Fruit fly (Drosophila melanogaster): ENCODE data around the gene zfh1.
A peak's percentile ranks its signal among the peaks of the same experiment; 100 is the strongest.

The zfh1 gene

dm6 chr3R:30725787-30726186 lies 39.9 kb upstream of the zfh1 start, which contains the start of gene eIF4H2:
TSS of gene eIF4H2 (plus strand) at chr3R:30726087.
- TF ChIP-seq tai (GFP tag; optimal IDR thresholded peaks at IDR 0.05): no peak
- no peak for TF ChIP-seq N (GFP tag; optimal IDR thresholded peaks at IDR 0.05)
- no peak for TF ChIP-seq Vsx2 (GFP tag; optimal IDR thresholded peaks at IDR 0.05; ENCODE audit: partially characterized antibody)
- TF ChIP-seq Hr78 (GFP tag; optimal IDR thresholded peaks at IDR 0.05): no peak
- TF ChIP-seq dl (GFP tag; optimal IDR thresholded peaks at IDR 0.05; ENCODE audit: insufficient read depth in 1 of 2, partially characterized antibody in 2 of 2): no peak
- no peak for TF ChIP-seq CG9705 (GFP tag; optimal IDR thresholded peaks at IDR 0.05)
- no peak for TF ChIP-seq Dif (GFP tag; optimal IDR thresholded peaks at IDR 0.05; ENCODE audit: partially characterized antibody)
- TF ChIP-seq Hr83 (GFP tag; optimal IDR thresholded peaks at IDR 0.05; ENCODE audit: poor library complexity, severe bottlenecking): no peak
- TF ChIP-seq dsf (GFP tag; optimal IDR thresholded peaks at IDR 0.05; ENCODE audit: borderline replicate concordance): no peak
- no peak for TF ChIP-seq brk (GFP tag; optimal IDR thresholded peaks at IDR 0.05)
- TF ChIP-seq jim (GFP tag; optimal IDR thresholded peaks at IDR 0.05): no peak
- no peak for TF ChIP-seq rgr (GFP tag; optimal IDR thresholded peaks at IDR 0.05)
- no peak for TF ChIP-seq Jra (GFP tag; optimal IDR thresholded peaks at IDR 0.05)
- no peak for TF ChIP-seq fru (GFP tag; optimal IDR thresholded peaks at IDR 0.05)

DNA sequence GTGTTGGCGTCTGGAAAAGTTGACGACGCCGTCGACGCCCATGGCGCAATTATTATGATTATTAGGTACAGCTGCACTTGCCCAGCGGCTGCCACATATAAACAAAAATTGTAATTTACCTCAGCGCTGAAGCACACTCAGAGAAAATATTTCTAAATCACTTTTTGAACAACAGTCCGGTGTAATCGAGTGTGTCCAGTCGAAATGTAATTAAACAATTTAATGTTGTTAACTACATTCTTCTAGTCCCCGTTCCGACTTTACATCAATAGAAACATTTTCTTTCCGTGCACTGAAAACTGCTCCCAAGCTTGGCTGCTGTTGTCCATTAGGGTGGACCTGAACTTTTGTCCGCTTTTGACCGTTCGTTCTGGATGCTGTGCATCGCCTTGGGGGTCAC lies 36.7 kb upstream of the zfh1 start:
- TF ChIP-seq foxo (GFP tag; optimal IDR thresholded peaks at IDR 0.05) (peak in 1 of 2 experiments; percentile 2), fru (GFP tag; optimal IDR thresholded peaks at IDR 0.05) (no peak), dmrt93B (GFP tag; optimal IDR thresholded peaks at IDR 0.05) (no peak)

- TF ChIP-seq sage (GFP tag; optimal IDR thresholded peaks at IDR 0.05) (no peak), Vsx2 (GFP tag; optimal IDR thresholded peaks at IDR 0.05; ENCODE audit: partially characterized antibody) (no peak), Dfd (GFP tag; optimal IDR thresholded peaks at IDR 0.05) (no peak)
Observed at dm6 chr3R:30731065-30731464, 34.7 kb upstream of the zfh1 start, which contains the start of gene CG11313. TSS of gene CG11313 (minus strand) at chr3R:30731165.

DNA sequence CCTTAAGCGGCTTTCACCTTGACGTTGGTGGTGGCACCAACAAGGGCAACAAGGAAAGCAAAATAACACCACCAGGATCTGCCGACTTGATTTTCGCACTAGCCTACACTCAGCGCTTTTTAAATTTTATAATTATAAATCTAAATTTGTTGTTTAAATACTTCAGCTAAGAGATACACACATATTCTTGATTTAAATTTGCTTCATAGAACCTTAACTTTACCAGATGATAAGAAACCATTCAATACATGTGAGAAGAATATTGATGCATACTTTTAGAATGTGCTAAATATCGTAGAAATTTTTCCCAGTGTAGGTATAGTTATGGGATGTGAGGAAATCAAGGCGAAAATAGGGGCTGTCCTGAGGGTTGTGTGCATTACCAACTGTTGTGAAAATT lies 32.6 kb upstream of the zfh1 start:
- TF ChIP-seq psq (GFP tag; optimal IDR thresholded peaks at IDR 0.05): no peak
- no peak for TF ChIP-seq Hr78 (GFP tag; optimal IDR thresholded peaks at IDR 0.05)
- no peak for TF ChIP-seq Hr83 (GFP tag; optimal IDR thresholded peaks at IDR 0.05; ENCODE audit: poor library complexity, severe bottlenecking)
- TF ChIP-seq HLH106 (tag; optimal IDR thresholded peaks at IDR 0.05): no peak
- TF ChIP-seq GATAd (GFP tag; optimal IDR thresholded peaks at IDR 0.05): no peak
- TF ChIP-seq Vsx2 (GFP tag; optimal IDR thresholded peaks at IDR 0.05; ENCODE audit: partially characterized antibody): no peak
- TF ChIP-seq sage (GFP tag; optimal IDR thresholded peaks at IDR 0.05): no peak
- TF ChIP-seq rgr (GFP tag; optimal IDR thresholded peaks at IDR 0.05): no peak
- TF ChIP-seq foxo (GFP tag; optimal IDR thresholded peaks at IDR 0.05): peak in 1 of 2 experiments; percentile 34
- TF ChIP-seq Hnf4 (GFP tag; optimal IDR thresholded peaks at IDR 0.05): no peak
- peak; percentile 21 for TF ChIP-seq h (GFP tag; optimal IDR thresholded peaks at IDR 0.05)

DNA sequence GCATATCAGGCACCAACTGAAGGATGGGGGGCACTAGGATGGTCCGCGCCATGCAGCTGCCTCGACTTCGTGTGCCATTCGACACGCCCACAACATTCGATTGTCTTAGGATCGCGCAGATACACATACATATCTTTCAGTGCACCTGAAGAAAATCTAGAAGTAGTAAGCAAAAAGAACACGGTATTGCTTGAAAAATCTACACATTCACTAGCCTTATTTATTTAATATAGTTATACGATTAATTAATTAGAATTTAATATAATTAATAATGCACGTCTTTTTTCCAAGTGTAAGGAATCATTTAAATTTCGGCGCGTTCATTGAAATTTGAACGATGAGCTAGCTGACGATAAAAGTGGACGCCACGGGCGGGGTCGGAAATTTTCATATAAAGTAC lies 31.1 kb upstream of the zfh1 start:
- no peak for TF ChIP-seq Vsx2 (GFP tag; optimal IDR thresholded peaks at IDR 0.05; ENCODE audit: partially characterized antibody)

DNA sequence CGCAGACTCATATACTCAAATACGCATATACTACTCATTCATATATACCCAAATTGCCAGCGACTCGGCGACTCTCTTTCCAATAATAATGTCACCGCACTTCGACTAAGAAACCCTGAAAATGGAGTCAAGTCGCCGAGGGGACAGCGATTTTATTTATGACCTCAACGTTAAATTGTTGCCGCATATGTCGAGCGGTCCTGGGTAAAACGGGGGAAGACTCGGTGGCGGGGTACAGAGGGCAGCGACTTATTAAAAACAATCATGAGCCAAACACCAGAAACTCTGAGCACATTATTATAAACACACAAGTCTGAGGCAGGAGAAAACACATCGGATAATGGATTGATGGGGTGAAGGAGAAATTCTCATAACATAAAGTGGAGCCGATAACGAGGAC lies 30.7 kb upstream of the zfh1 start:
- TF ChIP-seq dsf (GFP tag; optimal IDR thresholded peaks at IDR 0.05; ENCODE audit: borderline replicate concordance): no peak
- TF ChIP-seq OdsH (GFP tag; optimal IDR thresholded peaks at IDR 0.05): no peak
- TF ChIP-seq woc (GFP tag; optimal IDR thresholded peaks at IDR 0.05): no peak
- TF ChIP-seq HLH106 (tag; optimal IDR thresholded peaks at IDR 0.05): no peak
- TF ChIP-seq Hnf4 (GFP tag; optimal IDR thresholded peaks at IDR 0.05): no peak
- no peak for TF ChIP-seq Rel (GFP tag; optimal IDR thresholded peaks at IDR 0.05)
- no peak for TF ChIP-seq Rel (tag; optimal IDR thresholded peaks at IDR 0.05)
- TF ChIP-seq sage (GFP tag; optimal IDR thresholded peaks at IDR 0.05): no peak
- no peak for TF ChIP-seq usp (GFP tag; optimal IDR thresholded peaks at IDR 0.05)
- TF ChIP-seq foxo (GFP tag; optimal IDR thresholded peaks at IDR 0.05): no peak
- no peak for TF ChIP-seq jim (GFP tag; optimal IDR thresholded peaks at IDR 0.05)
- TF ChIP-seq Sp1 (GFP tag; optimal IDR thresholded peaks at IDR 0.05): no peak
- TF ChIP-seq tai (GFP tag; optimal IDR thresholded peaks at IDR 0.05): no peak
- TF ChIP-seq Hr83 (GFP tag; optimal IDR thresholded peaks at IDR 0.05; ENCODE audit: poor library complexity, severe bottlenecking): no peak
- TF ChIP-seq Mio (GFP tag; optimal IDR thresholded peaks at IDR 0.05): no peak

Data from whole organism, wandering third instar larva.